Worm (Caenorhabditis elegans): ENCODE results near the gene acp-4.

Gene acp-4

ce11 chrII:8417059-8417668 lies 17.7 kb downstream of the acp-4 start, which contains the start of gene fdgt-2 (continued):
- no peak for TF ChIP-seq Y67H2A.10 (GFP tag; conservative IDR thresholded peaks at IDR 0.05)
- no peak for TF ChIP-seq F33H1.4 (GFP tag; IDR thresholded peaks at IDR 0.05)
- no peak for TF ChIP-seq lir-1 (GFP tag; conservative IDR thresholded peaks at IDR 0.05)

- TF ChIP-seq rpc-1 (optimal IDR thresholded peaks at IDR 0.05) (no peak), rpc-1 (tag; optimal IDR thresholded peaks at IDR 0.05) (no peak), sptf-2 (GFP tag; optimal IDR thresholded peaks at IDR 0.05) (no peak), pha-4 (tag; optimal IDR thresholded peaks at IDR 0.05) (no peak), Y67H2A.10 (GFP tag; conservative IDR thresholded peaks at IDR 0.05) (no peak), F37B4.10 (GFP tag; IDR thresholded peaks at IDR 0.05) (no peak), snpc-4 (GFP tag; optimal IDR thresholded peaks at IDR 0.05) (no peak), snpc-4 (tag; optimal IDR thresholded peaks at IDR 0.05) (no peak), unc-62 (GFP tag; optimal IDR thresholded peaks at IDR 0.05) (no peak), mel-28 (tag; optimal IDR thresholded peaks at IDR 0.05; ENCODE audit: borderline replicate concordance) (no peak), sea-2 (GFP tag; IDR thresholded peaks at IDR 0.05) (no peak), cebp-1 (GFP tag; IDR thresholded peaks at IDR 0.05) (no peak), cebp-1 (tag; optimal IDR thresholded peaks at IDR 0.05) (no peak), zfh-2 (GFP tag; conservative IDR thresholded peaks at IDR 0.05) (no peak)
Observed at ce11 chrII:8415462-8416037, 19.4 kb downstream of the acp-4 start.

- TF ChIP-seq snpc-1.3 (tag; optimal IDR thresholded peaks at IDR 0.05; ENCODE audit: insufficient read depth): no peak
- no peak for TF ChIP-seq Y95B8A.8 (GFP tag; IDR thresholded peaks at IDR 0.05)
- no peak for TF ChIP-seq attf-6 (GFP tag; IDR thresholded peaks at IDR 0.05)
- TF ChIP-seq zim-3 (tag; optimal IDR thresholded peaks at IDR 0.05): no peak
- no peak for TF ChIP-seq dox-1 (GFP tag; IDR thresholded peaks at IDR 0.05)
- no peak for TF ChIP-seq madf-10 (tag; optimal IDR thresholded peaks at IDR 0.05)
- no peak for TF ChIP-seq ztf-3 (GFP tag; optimal IDR thresholded peaks at IDR 0.05)
Observed at ce11 chrII:8415035-8415434, 19.9 kb downstream of the acp-4 start.

ce11 chrII:8412935-8413334 lies 22.0 kb downstream of the acp-4 start:
- TF ChIP-seq attf-6 (GFP tag; IDR thresholded peaks at IDR 0.05) (no peak), nhr-80 (tag; optimal IDR thresholded peaks at IDR 0.05) (peak; percentile 0)

ce11 chrII:8412061-8412721 lies 22.7 kb downstream of the acp-4 start, which contains the start of gene efl-3:
efl-3 (plus strand) TSS chrII:8412671.
- TF ChIP-seq nhr-80 (tag; optimal IDR thresholded peaks at IDR 0.05): peak; percentile 74
- TF ChIP-seq ztf-18 (tag; optimal IDR thresholded peaks at IDR 0.05): no peak
- no peak for TF ChIP-seq F57A8.1 (GFP tag; optimal IDR thresholded peaks at IDR 0.05)

- no peak for TF ChIP-seq F33H1.4 (GFP tag; IDR thresholded peaks at IDR 0.05)
- TF ChIP-seq hsf-1 (GFP tag; IDR thresholded peaks at IDR 0.05): no peak
- no peak for TF ChIP-seq tlf-1 (GFP tag; optimal IDR thresholded peaks at IDR 0.05)
- TF ChIP-seq Y53G8AR.9 (GFP tag; conservative IDR thresholded peaks at IDR 0.05): no peak
- no peak for TF ChIP-seq nhr-179 (tag; optimal IDR thresholded peaks at IDR 0.05)
- TF ChIP-seq mxl-1 (tag; optimal IDR thresholded peaks at IDR 0.05): no peak
- no peak for TF ChIP-seq somi-1 (GFP tag; optimal IDR thresholded peaks at IDR 0.05)
- TF ChIP-seq ceh-79 (tag; optimal IDR thresholded peaks at IDR 0.05): no peak
Observed at ce11 chrII:8411002-8411401, 23.9 kb downstream of the acp-4 start.
